Worm (Caenorhabditis elegans): ENCODE results near the gene cest-28.

- TF ChIP-seq tbx-2 (tag; optimal IDR thresholded peaks at IDR 0.05) (no peak), skn-1 (tag; optimal IDR thresholded peaks at IDR 0.05) (no peak), aha-1 (tag; optimal IDR thresholded peaks at IDR 0.05) (no peak), sup-37 (GFP tag; optimal IDR thresholded peaks at IDR 0.05) (no peak)
These were observed 14.1 kb downstream of the cest-28 start for ce11 chrV:6683740-6684139.
